Fruit fly (Drosophila melanogaster) whole organism, embryonic: ENCODE results near the gene Bfc.

ENCODE experiments used
- Ada2b ChIP-seq: fragments of 200-800 bp; sonication (Bioruptor generic); IDR thresholded peaks from 2 replicates; pipeline ENCODE4 v1.3.6; 2022; ENCODE audit warnings: missing biosample characterization, missing genetic modification characterization
- Antp ChIP-seq: fragments of 200-800 bp; sonication (Bioruptor generic); optimal IDR thresholded peaks from 3 replicates; lab custom pipeline; 2016; ENCODE audit warnings: missing biosample characterization, missing genetic modification characterization
- Bgb ChIP-seq: fragments of 200-800 bp; sonication (Bioruptor generic); IDR thresholded peaks from 2 replicates; pipeline ENCODE4 v1.3.6; 2022; ENCODE audit warnings: missing biosample characterization, missing genetic modification characterization; ENCODE audit not compliant: partially characterized antibody
- CG10565 ChIP-seq: fragments of 200-800 bp; sonication (Bioruptor generic); optimal IDR thresholded peaks from 3 replicates; lab custom pipeline; 2016; ENCODE audit warnings: missing biosample characterization, mild to moderate bottlenecking, missing genetic modification characterization
- CG13123 ChIP-seq: fragments of 200-800 bp; sonication (Bioruptor generic); optimal IDR thresholded peaks from 2 replicates; lab custom pipeline; 2016; ENCODE audit warnings: missing biosample characterization, missing genetic modification characterization
- CG13424 ChIP-seq: fragments of 200-800 bp; sonication (Bioruptor generic); optimal IDR thresholded peaks from 2 replicates; lab custom pipeline; 2019; ENCODE audit warnings: missing biosample characterization, mild to moderate bottlenecking, missing genetic modification characterization, moderate library complexity
- CG13624 ChIP-seq: fragments of 200-800 bp; sonication (Bioruptor generic); optimal IDR thresholded peaks from 2 replicates; lab custom pipeline; 2016; ENCODE audit warnings: missing biosample characterization, missing genetic modification characterization
- CG15601 ChIP-seq: fragments of 200-800 bp; sonication (Bioruptor generic); optimal IDR thresholded peaks from 3 replicates; lab custom pipeline; 2019; ENCODE audit warnings: missing biosample characterization, mild to moderate bottlenecking, missing genetic modification characterization, moderate library complexity
- CG1603 ChIP-seq: fragments of 200-800 bp; sonication (Bioruptor generic); optimal IDR thresholded peaks from 2 replicates; lab custom pipeline; 2019; ENCODE audit warnings: missing biosample characterization, mild to moderate bottlenecking, missing genetic modification characterization, moderate library complexity
- CG17361 ChIP-seq: fragments of 200-800 bp; sonication (Bioruptor generic); IDR thresholded peaks from 3 replicates; pipeline ENCODE4 v1.3.6; 2022; ENCODE audit warnings: missing biosample characterization, missing genetic modification characterization
- CG17912 ChIP-seq: fragments of 200-800 bp; sonication (Bioruptor generic); optimal IDR thresholded peaks from 2 replicates; lab custom pipeline; 2018; ENCODE audit warnings: missing biosample characterization, mild to moderate bottlenecking, missing genetic modification characterization
- CG1832 ChIP-seq: fragments of 200-800 bp; sonication (Bioruptor generic); optimal IDR thresholded peaks from 2 replicates; lab custom pipeline; 2017; ENCODE audit warnings: missing biosample characterization, mild to moderate bottlenecking, missing genetic modification characterization, inconsistent platforms
- CG2120 ChIP-seq: fragments of 200-800 bp; sonication (Bioruptor generic); optimal IDR thresholded peaks from 3 replicates; lab custom pipeline; 2016; ENCODE audit warnings: missing biosample characterization, missing genetic modification characterization
- CG2199 ChIP-seq: fragments of 200-800 bp; sonication (Bioruptor generic); IDR thresholded peaks from 3 replicates; pipeline ENCODE4 v1.3.6; 2022; ENCODE audit warnings: missing biosample characterization, missing genetic modification characterization
- CG3065 ChIP-seq: fragments of 200-800 bp; sonication (Bioruptor generic); optimal IDR thresholded peaks from 2 replicates; lab custom pipeline; 2016; ENCODE audit warnings: missing biosample characterization, missing genetic modification characterization
- CG42726 ChIP-seq: fragments of 200-800 bp; sonication (Bioruptor generic); IDR thresholded peaks from 2 replicates; pipeline ENCODE4 v1.3.6; 2022; ENCODE audit warnings: missing biosample characterization, missing genetic modification characterization; ENCODE audit not compliant: partially characterized antibody
- CG4328 ChIP-seq: fragments of 200-800 bp; sonication (Bioruptor generic); optimal IDR thresholded peaks from 3 replicates; lab custom pipeline; 2017; ENCODE audit warnings: missing biosample characterization, missing genetic modification reagents, missing genetic modification characterization
- CG4404 ChIP-seq: fragments of 200-800 bp; sonication (Bioruptor generic); IDR thresholded peaks from 2 replicates; pipeline ENCODE4 v1.3.6; 2022; ENCODE audit warnings: missing biosample characterization, missing genetic modification characterization
- CG4617 ChIP-seq: fragments of 200-800 bp; sonication (Bioruptor generic); optimal IDR thresholded peaks from 3 replicates; lab custom pipeline; 2016; ENCODE audit warnings: missing biosample characterization, missing genetic modification characterization, borderline replicate concordance
- CG7556 ChIP-seq: fragments of 200-800 bp; sonication (Bioruptor generic); optimal IDR thresholded peaks from 2 replicates; lab custom pipeline; 2017; ENCODE audit warnings: missing biosample characterization, mild to moderate bottlenecking, missing genetic modification characterization
- CG7987 ChIP-seq: fragments of 200-800 bp; sonication (Bioruptor generic); optimal IDR thresholded peaks from 2 replicates; lab custom pipeline; 2018; ENCODE audit warnings: missing biosample characterization, mild to moderate bottlenecking, missing genetic modification characterization, moderate library complexity
- CG8281 ChIP-seq: fragments of 200-800 bp; sonication (Bioruptor generic); optimal IDR thresholded peaks from 2 replicates; lab custom pipeline; 2018; ENCODE audit warnings: missing biosample characterization, mild to moderate bottlenecking, missing genetic modification characterization, moderate library complexity
- CG8290 ChIP-seq, 3 experiments: fragments of 200-800 bp; sonication (Bioruptor generic); optimal IDR thresholded peaks; 2 replicates each; lab custom pipeline; 2016 to 2019; ENCODE audit warnings: missing biosample characterization in 3 of 3, missing genetic modification characterization in 3 of 3, mild to moderate bottlenecking in 2 of 3, moderate library complexity in 1 of 3
- CG8944 ChIP-seq: fragments of 200-800 bp; sonication (Bioruptor generic); optimal IDR thresholded peaks from 3 replicates; lab custom pipeline; 2016; ENCODE audit warnings: missing biosample characterization, missing genetic modification characterization
- CoRest ChIP-seq: fragments of 200-800 bp; sonication (Bioruptor generic); optimal IDR thresholded peaks from 3 replicates; lab custom pipeline; 2018; ENCODE audit warnings: missing biosample characterization, mild to moderate bottlenecking, missing genetic modification characterization, moderate library complexity
- E2f2 ChIP-seq: fragments of 200-800 bp; sonication (Bioruptor generic); IDR thresholded peaks from 2 replicates; pipeline ENCODE4 v1.3.6; 2022; ENCODE audit warnings: missing biosample characterization, missing genetic modification characterization
- Med ChIP-seq: fragments of 200-800 bp; sonication (Bioruptor generic); peaks from one replicate; lab custom pipeline; 2016; ENCODE audit warnings: missing biosample characterization, missing genetic modification characterization, mild to moderate bottlenecking, inconsistent platforms, moderate library complexity
- Opbp ChIP-seq: fragments of 200-800 bp; sonication (Bioruptor generic); IDR thresholded peaks from 3 replicates; pipeline ENCODE4 v1.3.6; 2022; ENCODE audit warnings: missing biosample characterization, missing genetic modification characterization; ENCODE audit not compliant: partially characterized antibody
- PHDP ChIP-seq: fragments of 200-800 bp; sonication (Bioruptor generic); optimal IDR thresholded peaks from 3 replicates; lab custom pipeline; 2018; ENCODE audit warnings: missing biosample characterization, mild to moderate bottlenecking, missing genetic modification characterization, moderate library complexity
- Pdp1 ChIP-seq, 2 experiments: fragments of 200-800 bp; sonication (Bioruptor generic); optimal IDR thresholded peaks; 3 replicates each; lab custom pipeline; 2016; ENCODE audit warnings: missing biosample characterization in 2 of 2, missing genetic modification characterization in 2 of 2, mild to moderate bottlenecking in 1 of 2, moderate library complexity in 1 of 2
- Rfx ChIP-seq: fragments of 200-800 bp; sonication (Bioruptor generic); IDR thresholded peaks from 2 replicates; pipeline ENCODE4 v1.3.6; 2022; ENCODE audit warnings: missing biosample characterization, missing genetic modification characterization
- Side ChIP-seq: fragments of 200-800 bp; sonication (Bioruptor generic); optimal IDR thresholded peaks from 2 replicates; lab custom pipeline; 2016; ENCODE audit warnings: missing biosample characterization, missing genetic modification characterization
- Spps ChIP-seq: fragments of 200-800 bp; sonication (Bioruptor generic); optimal IDR thresholded peaks from 2 replicates; lab custom pipeline; 2018; ENCODE audit warnings: missing biosample characterization, mild to moderate bottlenecking, missing genetic modification characterization
- ato ChIP-seq: fragments of 200-800 bp; sonication (Bioruptor generic); IDR thresholded peaks from 2 replicates; pipeline ENCODE4 v1.3.6; 2022; ENCODE audit warnings: missing biosample characterization, missing genetic modification characterization; ENCODE audit not compliant: partially characterized antibody
- chif ChIP-seq, 2 experiments: fragments of 200-800 bp; sonication (Bioruptor generic); optimal IDR thresholded peaks; 3 replicates each; lab custom pipeline; 2016; ENCODE audit warnings: missing biosample characterization in 2 of 2, missing genetic modification characterization in 2 of 2
- cwo ChIP-seq: fragments of 200-800 bp; sonication (Bioruptor generic); optimal IDR thresholded peaks from 3 replicates; lab custom pipeline; 2017; ENCODE audit warnings: missing biosample characterization, missing genetic modification characterization, mild to moderate bottlenecking, moderate library complexity, missing genetic modification reagents
- disco-r ChIP-seq: fragments of 200-800 bp; sonication (Bioruptor generic); optimal IDR thresholded peaks from 2 replicates; lab custom pipeline; 2016; ENCODE audit warnings: missing biosample characterization, missing genetic modification characterization
- dmrt11E ChIP-seq: fragments of 200-800 bp; sonication (Bioruptor generic); optimal IDR thresholded peaks from 3 replicates; lab custom pipeline; 2018; ENCODE audit warnings: missing biosample characterization, mild to moderate bottlenecking, missing genetic modification characterization, moderate library complexity
- grn ChIP-seq: fragments of 200-800 bp; sonication (Bioruptor generic); optimal IDR thresholded peaks from 3 replicates; lab custom pipeline; 2017; ENCODE audit warnings: missing biosample characterization, missing genetic modification characterization
- hkb ChIP-seq, 2 experiments: fragments of 200-800 bp in 1 of 2; fragments of >200 bp in 1 of 2; sonication (Bioruptor generic) in 1 of 2; IDR thresholded peaks in 1 of 2; optimal IDR thresholded peaks in 1 of 2; 2 replicates each; pipeline versions ENCODE4 v1.3.6 to Lab custom; 2017 to 2022; ENCODE audit warnings: missing biosample characterization in 1 of 2, missing genetic modification characterization in 1 of 2
- lola ChIP-seq, 3 experiments: fragments of >200 bp in 2 of 3; fragments of 200-800 bp in 1 of 3; sonication (Bioruptor generic) in 1 of 3; optimal IDR thresholded peaks; 2 replicates each; lab custom pipeline; 2017 to 2019; ENCODE audit warnings: missing biosample characterization in 3 of 3, missing genetic modification characterization in 3 of 3, mild to moderate bottlenecking in 1 of 3, moderate library complexity in 1 of 3
- sima ChIP-seq: fragments of 200-800 bp; sonication (Bioruptor generic); optimal IDR thresholded peaks from 2 replicates; lab custom pipeline; 2016; ENCODE audit warnings: missing biosample characterization, missing genetic modification characterization
- sqz ChIP-seq: fragments of 200-800 bp; sonication (Bioruptor generic); optimal IDR thresholded peaks from 3 replicates; lab custom pipeline; 2018; ENCODE audit warnings: missing biosample characterization, mild to moderate bottlenecking, missing genetic modification characterization
- tup ChIP-seq: fragments of 200-800 bp; sonication (Bioruptor generic); optimal IDR thresholded peaks from 2 replicates; lab custom pipeline; 2016; ENCODE audit warnings: missing biosample characterization, mild to moderate bottlenecking, missing genetic modification characterization, moderate library complexity
- vvl ChIP-seq: fragments of 200-800 bp; sonication (Bioruptor generic); IDR thresholded peaks from 2 replicates; pipeline ENCODE4 v1.3.6; 2022; ENCODE audit warnings: missing biosample characterization, missing genetic modification characterization
- wdn ChIP-seq: fragments of 200-800 bp; sonication (Bioruptor generic); IDR thresholded peaks from 2 replicates; pipeline ENCODE4 v1.3.6; 2022; ENCODE audit warnings: missing biosample characterization, missing genetic modification characterization

Gene Bfc

DNA sequence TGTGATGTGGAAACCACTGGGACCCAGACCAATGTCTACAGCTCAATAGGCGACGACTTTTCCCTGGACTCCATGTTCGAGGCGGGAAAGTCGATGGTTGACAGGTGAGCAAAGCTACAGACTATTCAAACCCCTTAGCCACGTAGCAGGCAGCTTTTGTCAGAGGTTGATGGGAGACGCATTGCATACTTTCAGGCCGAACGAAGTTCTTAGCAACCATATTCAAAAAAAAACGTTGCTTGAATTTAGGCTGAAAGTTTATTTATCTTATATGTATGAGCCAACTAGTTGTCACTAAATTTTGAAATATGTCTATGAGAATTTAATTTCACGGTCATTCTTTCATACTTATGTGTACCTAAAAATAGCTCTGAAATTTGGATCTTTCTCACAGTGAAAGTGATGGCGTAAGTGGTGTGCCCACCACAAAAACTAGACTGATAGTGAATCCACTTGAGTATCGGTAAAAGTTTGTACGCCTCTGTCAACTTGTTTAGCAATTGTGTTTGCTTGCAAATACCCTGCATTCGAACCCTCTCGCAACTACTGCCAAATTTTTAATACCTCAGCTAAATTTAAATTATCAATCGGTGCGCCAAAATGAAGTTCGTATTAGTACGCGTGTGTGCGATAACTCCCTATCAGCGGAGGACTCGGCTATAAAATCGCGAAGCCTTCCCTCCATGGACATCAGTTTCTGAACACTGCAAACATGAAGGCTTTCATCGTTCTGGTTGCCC lies 43.6 kb upstream of the Bfc start, which contains the start of gene LysB (continued):
- TF ChIP-seq Bgb, result peak; percentile 45; the same call in 1 of the 2 replicates
- peak; percentile 6 for TF ChIP-seq Antp (GFP tag; lab: Kevin White, UChicago)
- TF ChIP-seq CG7556, result no peak
- no peak for TF ChIP-seq CG8944 (GFP tag; lab: Kevin White, UChicago)
- no peak for TF ChIP-seq PHDP (tag; lab: Kevin White, UChicago)
- peak in 1 of 2 experiments; percentile 14 for TF ChIP-seq chif (GFP tag; optimal IDR thresholded peaks at IDR 0.05; lab: Kevin White, UChicago)
- TF ChIP-seq Side (GFP tag; lab: Kevin White, UChicago), result no peak
- TF ChIP-seq Opbp (GFP tag; lab: Robert Waterston, UW), result peak; percentile 29; the same call in 1 of the 3 replicates
- TF ChIP-seq wdn (GFP tag; lab: Robert Waterston, UW), result 0 out of 2 replicates have a peak, but pooled peaks have one; percentile 39
- no peak for TF ChIP-seq CG4404 (GFP tag; lab: Robert Waterston, UW)
- TF ChIP-seq tup (GFP tag; lab: Kevin White, UChicago), result no peak
- peak; percentile 17; the same call in 1 of the 2 replicates for TF ChIP-seq Rfx (GFP tag; lab: Robert Waterston, UW)
- TF ChIP-seq CG17912, result no peak
- peak; percentile 7 for TF ChIP-seq CG13624
- no peak for TF ChIP-seq CG2120 (GFP tag; lab: Kevin White, UChicago)
- TF ChIP-seq CG1603, result peak; percentile 15
- TF ChIP-seq CG17361 (GFP tag; lab: Robert Waterston, UW), result 0 out of 3 replicates have a peak, but pooled peaks have one; percentile 16
- no peak for TF ChIP-seq CG8290 (GFP tag; optimal IDR thresholded peaks at IDR 0.05; lab: Kevin White, UChicago)
- TF ChIP-seq CG8290 (tag; optimal IDR thresholded peaks at IDR 0.05; lab: Kevin White, UChicago), result peak in 1 of 2 experiments; percentile 32
- no peak for TF ChIP-seq CG8281 (tag; lab: Kevin White, UChicago)
- 0 out of 2 replicates have a peak, but pooled peaks have one; percentile 30 for TF ChIP-seq vvl (GFP tag; lab: Robert Waterston, UW)
- peak; percentile 21 for TF ChIP-seq CoRest (tag; lab: Kevin White, UChicago)
- TF ChIP-seq Pdp1 (GFP tag; optimal IDR thresholded peaks at IDR 0.05; lab: Kevin White, UChicago), result peak in 1 of 2 experiments; percentile 30
- TF ChIP-seq CG13424, result no peak
- TF ChIP-seq grn (GFP tag; lab: Kevin White, UChicago), result no peak
- TF ChIP-seq lola (GFP tag; optimal IDR thresholded peaks at IDR 0.05; lab: Kevin White, UChicago), result peak in 1 of 3 experiments; percentile 34
- 0 out of 2 replicates have a peak, but pooled peaks have one; percentile 26 for TF ChIP-seq ato (GFP tag; lab: Robert Waterston, UW)
- TF ChIP-seq disco-r (GFP tag; lab: Kevin White, UChicago), result no peak
- TF ChIP-seq sqz (GFP tag; lab: Kevin White, UChicago), result no peak
- TF ChIP-seq CG1832, result no peak
- TF ChIP-seq CG4617 (GFP tag; lab: Kevin White, UChicago), result no peak
- TF ChIP-seq cwo (GFP tag; lab: Kevin White, UChicago), result no peak
- TF ChIP-seq CG15601 (tag; lab: Kevin White, UChicago), result peak; percentile 66
- TF ChIP-seq CG2199, result peak; percentile 37; the same call in 1 of the 3 replicates
- TF ChIP-seq CG13123 (GFP tag; lab: Kevin White, UChicago), result no peak
- no peak for TF ChIP-seq CG10565 (GFP tag; lab: Kevin White, UChicago)
- TF ChIP-seq dmrt11E, result no peak
- peak; percentile 16 for TF ChIP-seq CG7987 (GFP tag; lab: Kevin White, UChicago)
- TF ChIP-seq Spps, result no peak
- TF ChIP-seq E2f2 (GFP tag; lab: Robert Waterston, UW), result peak; percentile 66
- TF ChIP-seq Med (GFP tag; lab: Kevin White, UChicago), result peak; percentile 82
- no peak for TF ChIP-seq CG42726 (GFP tag; lab: Robert Waterston, UW)
- no peak for TF ChIP-seq sima (GFP tag; lab: Kevin White, UChicago)
- no peak for TF ChIP-seq CG4328 (GFP tag; lab: Kevin White, UChicago)
- no peak for TF ChIP-seq CG3065
- no peak for TF ChIP-seq Ada2b (GFP tag; lab: Robert Waterston, UW)
- no peak for TF ChIP-seq hkb (optimal IDR thresholded peaks at IDR 0.05; lab: Kevin White, UChicago)
- no peak for TF ChIP-seq hkb (GFP tag; IDR thresholded peaks at IDR 0.05; lab: Robert Waterston, UW)
